Fruit fly (Drosophila melanogaster) whole organism, embryonic: ENCODE results near the gene CG6153.

Experiments used
- Abd-B ChIP-seq: fragments of 200-800 bp; sonication (Bioruptor generic); optimal IDR thresholded peaks from 2 replicates; lab custom pipeline; 2018; ENCODE audit warnings: missing biosample characterization, mild to moderate bottlenecking, missing genetic modification characterization, moderate library complexity
- Asciz ChIP-seq: fragments of 200-800 bp; sonication (Bioruptor generic); optimal IDR thresholded peaks from 2 replicates; lab custom pipeline; 2017; ENCODE audit warnings: missing biosample characterization, mild to moderate bottlenecking, missing genetic modification characterization, missing genetic modification reagents
- Atf6 ChIP-seq: fragments of 200-800 bp; sonication (Bioruptor generic); IDR thresholded peaks from 2 replicates; pipeline ENCODE4 v1.3.6; 2022; ENCODE audit warnings: missing biosample characterization, missing genetic modification characterization
- CG10209 ChIP-seq: fragments of 200-800 bp; sonication (Bioruptor generic); optimal IDR thresholded peaks from 3 replicates; lab custom pipeline; 2017; ENCODE audit warnings: missing biosample characterization, mild to moderate bottlenecking, missing genetic modification characterization, missing genetic modification reagents
- CG10462 ChIP-seq: fragments of 200-800 bp; sonication (Bioruptor generic); optimal IDR thresholded peaks from 2 replicates; lab custom pipeline; 2016; ENCODE audit warnings: missing biosample characterization, missing genetic modification characterization
- CG11093 ChIP-seq: fragments of 200-800 bp; sonication (Bioruptor generic); IDR thresholded peaks from 3 replicates; pipeline ENCODE4 v1.3.6; 2022; ENCODE audit warnings: missing biosample characterization, missing genetic modification characterization
- CG12219 ChIP-seq: fragments of 200-800 bp; sonication (Bioruptor generic); optimal IDR thresholded peaks from 3 replicates; lab custom pipeline; 2018; ENCODE audit warnings: missing biosample characterization, mild to moderate bottlenecking, missing genetic modification characterization
- CG1233 ChIP-seq: fragments of 200-800 bp; sonication (Bioruptor generic); optimal IDR thresholded peaks from 4 replicates; lab custom pipeline; 2018; ENCODE audit warnings: missing biosample characterization, mild to moderate bottlenecking, missing genetic modification characterization
- CG13424 ChIP-seq: fragments of 200-800 bp; sonication (Bioruptor generic); optimal IDR thresholded peaks from 2 replicates; lab custom pipeline; 2019; ENCODE audit warnings: missing biosample characterization, mild to moderate bottlenecking, missing genetic modification characterization, moderate library complexity
- CG14965 ChIP-seq: fragments of 200-800 bp; sonication (Bioruptor generic); optimal IDR thresholded peaks from 2 replicates; lab custom pipeline; 2016; ENCODE audit warnings: missing biosample characterization, missing genetic modification characterization, borderline replicate concordance
- CG15479 ChIP-seq: fragments of 200-800 bp; sonication (Bioruptor generic); optimal IDR thresholded peaks from 3 replicates; lab custom pipeline; 2019; ENCODE audit warnings: missing biosample characterization, mild to moderate bottlenecking, missing genetic modification characterization, moderate library complexity
- CG16815 ChIP-seq: fragments of 200-800 bp; sonication (Bioruptor generic); optimal IDR thresholded peaks from 3 replicates; lab custom pipeline; 2017; ENCODE audit warnings: missing biosample characterization, mild to moderate bottlenecking, missing genetic modification characterization
- CG16863 ChIP-seq: fragments of 200-800 bp; sonication (Bioruptor generic); optimal IDR thresholded peaks from 3 replicates; lab custom pipeline; 2016; ENCODE audit warnings: missing biosample characterization, missing genetic modification characterization
- CG17359 ChIP-seq: fragments of 200-800 bp; sonication (Bioruptor generic); optimal IDR thresholded peaks from 3 replicates; lab custom pipeline; 2018; ENCODE audit warnings: missing biosample characterization, mild to moderate bottlenecking, missing genetic modification characterization, moderate library complexity
- CG18011 ChIP-seq: fragments of 200-800 bp; sonication (Bioruptor generic); optimal IDR thresholded peaks from 2 replicates; lab custom pipeline; 2017; ENCODE audit warnings: missing biosample characterization, missing genetic modification characterization, mild to moderate bottlenecking, moderate library complexity, missing genotype
- CG18619 ChIP-seq: fragments of 200-800 bp; sonication (Bioruptor generic); optimal IDR thresholded peaks from 3 replicates; lab custom pipeline; 2017; ENCODE audit warnings: missing biosample characterization, mild to moderate bottlenecking, missing genetic modification characterization
- CG30403 ChIP-seq: fragments of 200-800 bp; sonication (Bioruptor generic); optimal IDR thresholded peaks from 3 replicates; lab custom pipeline; 2016; ENCODE audit warnings: missing biosample characterization, missing genetic modification characterization
- CG3847 ChIP-seq: fragments of 200-800 bp; sonication (Bioruptor generic); IDR thresholded peaks from 2 replicates; pipeline ENCODE4 v1.3.6; 2022; ENCODE audit warnings: missing biosample characterization, missing genetic modification characterization
- CG4282 ChIP-seq: fragments of 200-800 bp; sonication (Bioruptor generic); optimal IDR thresholded peaks from 2 replicates; lab custom pipeline; 2016; ENCODE audit warnings: missing biosample characterization, missing genetic modification characterization
- CG6272 ChIP-seq: fragments of 200-800 bp; sonication (Bioruptor generic); IDR thresholded peaks from 2 replicates; pipeline ENCODE4 v1.3.6; 2022; ENCODE audit warnings: missing biosample characterization, missing genetic modification characterization
- CG7963 ChIP-seq: fragments of 200-800 bp; sonication (Bioruptor generic); IDR thresholded peaks from 3 replicates; pipeline ENCODE4 v1.3.6; 2022; ENCODE audit warnings: missing biosample characterization, missing genetic modification characterization; ENCODE audit not compliant: partially characterized antibody
- CG7987 ChIP-seq: fragments of 200-800 bp; sonication (Bioruptor generic); optimal IDR thresholded peaks from 2 replicates; lab custom pipeline; 2018; ENCODE audit warnings: missing biosample characterization, mild to moderate bottlenecking, missing genetic modification characterization, moderate library complexity
- CG8944 ChIP-seq: fragments of 200-800 bp; sonication (Bioruptor generic); optimal IDR thresholded peaks from 3 replicates; lab custom pipeline; 2016; ENCODE audit warnings: missing biosample characterization, missing genetic modification characterization
- CG9876 ChIP-seq: fragments of 200-800 bp; sonication (Bioruptor generic); optimal IDR thresholded peaks from 2 replicates; lab custom pipeline; 2016; ENCODE audit warnings: missing biosample characterization, missing genetic modification characterization
- CHES-1-like ChIP-seq: fragments of 200-800 bp; sonication (Bioruptor generic); optimal IDR thresholded peaks from 2 replicates; lab custom pipeline; 2016; ENCODE audit warnings: missing biosample characterization, missing genetic modification characterization
- Camta ChIP-seq: fragments of 200-800 bp; sonication (Bioruptor generic); optimal IDR thresholded peaks from 2 replicates; lab custom pipeline; 2016; ENCODE audit warnings: missing biosample characterization, missing genetic modification characterization
- Dbx ChIP-seq: fragments of 200-800 bp; sonication (Bioruptor generic); IDR thresholded peaks from 3 replicates; pipeline ENCODE4 v1.3.6; 2022; ENCODE audit warnings: missing biosample characterization, missing genetic modification characterization
- Deaf1 ChIP-seq: fragments of 200-800 bp; optimal IDR thresholded peaks from 3 replicates; lab custom pipeline; 2019; ENCODE audit warnings: missing biosample characterization, mild to moderate bottlenecking, missing genetic modification characterization, moderate library complexity
- Dip2 ChIP-seq: fragments of 200-800 bp; sonication (Bioruptor generic); IDR thresholded peaks from 2 replicates; pipeline ENCODE4 v1.3.6; 2022; ENCODE audit warnings: missing biosample characterization, missing genetic modification characterization
- Drgx ChIP-seq: fragments of 200-800 bp; sonication (Bioruptor generic); IDR thresholded peaks from 2 replicates; pipeline ENCODE4 v1.3.6; 2022; ENCODE audit warnings: missing biosample characterization, missing genetic modification characterization
- ERR ChIP-seq: fragments of 200-800 bp; sonication (Bioruptor generic); optimal IDR thresholded peaks from 2 replicates; lab custom pipeline; 2016; ENCODE audit warnings: missing biosample characterization, missing genetic modification characterization
- Optix ChIP-seq: fragments of 200-800 bp; sonication (Bioruptor generic); IDR thresholded peaks from 3 replicates; pipeline ENCODE4 v1.3.6; 2022; ENCODE audit warnings: missing biosample characterization, missing genetic modification characterization
- Poxn ChIP-seq: fragments of 200-800 bp; sonication (Bioruptor generic); IDR thresholded peaks from 2 replicates; pipeline ENCODE4 v1.3.6; 2022; ENCODE audit warnings: missing biosample characterization, missing genetic modification characterization
- Ravus ChIP-seq: fragments of 200-800 bp; sonication (Bioruptor generic); IDR thresholded peaks from 2 replicates; pipeline ENCODE4 v1.3.6; 2022; ENCODE audit warnings: missing biosample characterization, missing genetic modification characterization
- Rx ChIP-seq: fragments of 200-800 bp; sonication (Bioruptor generic); IDR thresholded peaks from 2 replicates; pipeline ENCODE4 v1.3.6; 2022; ENCODE audit warnings: missing biosample characterization, missing genetic modification characterization
- Sin3A ChIP-seq: fragments of >200 bp; optimal IDR thresholded peaks from 2 replicates; lab custom pipeline; 2018
- ac ChIP-seq: fragments of 200-800 bp; sonication (Bioruptor generic); optimal IDR thresholded peaks from 3 replicates; lab custom pipeline; 2017; ENCODE audit warnings: missing biosample characterization, mild to moderate bottlenecking, missing genetic modification characterization
- ash1 ChIP-seq: fragments of 200-800 bp; sonication (Bioruptor generic); optimal IDR thresholded peaks from 2 replicates; lab custom pipeline; 2018; ENCODE audit warnings: missing biosample characterization, mild to moderate bottlenecking, missing genetic modification characterization
- bsh ChIP-seq, 2 experiments: fragments of 200-800 bp; sonication (Bioruptor generic); optimal IDR thresholded peaks; 2 replicates each; lab custom pipeline; 2017 to 2018; ENCODE audit warnings: mild to moderate bottlenecking in 2 of 2, missing biosample characterization in 2 of 2, missing genetic modification characterization in 2 of 2, moderate library complexity in 1 of 2
- dati ChIP-seq: fragments of 200-800 bp; sonication (Bioruptor generic); IDR thresholded peaks from 2 replicates; pipeline ENCODE4 v1.3.6; 2022; ENCODE audit warnings: missing biosample characterization, missing genetic modification characterization
- disco-r ChIP-seq: fragments of 200-800 bp; sonication (Bioruptor generic); optimal IDR thresholded peaks from 2 replicates; lab custom pipeline; 2016; ENCODE audit warnings: missing biosample characterization, missing genetic modification characterization
- dm ChIP-seq: fragments of 200-800 bp; sonication (Bioruptor generic); optimal IDR thresholded peaks from 3 replicates; lab custom pipeline; 2016; ENCODE audit warnings: missing biosample characterization, missing genetic modification characterization
- fd3F ChIP-seq: fragments of 200-800 bp; sonication (Bioruptor generic); optimal IDR thresholded peaks from 2 replicates; lab custom pipeline; 2018; ENCODE audit warnings: missing biosample characterization, mild to moderate bottlenecking, missing genetic modification characterization, moderate library complexity
- gcm2 ChIP-seq: fragments of 200-800 bp; sonication (Bioruptor generic); optimal IDR thresholded peaks from 2 replicates; lab custom pipeline; 2016; ENCODE audit warnings: missing biosample characterization, missing genetic modification characterization
- lbe ChIP-seq: fragments of 200-800 bp; sonication (Bioruptor generic); optimal IDR thresholded peaks from 2 replicates; lab custom pipeline; 2016; ENCODE audit warnings: missing biosample characterization, mild to moderate bottlenecking, missing genetic modification characterization
- mirr ChIP-seq: fragments of 200-800 bp; sonication (Bioruptor generic); optimal IDR thresholded peaks from 3 replicates; lab custom pipeline; 2018; ENCODE audit warnings: missing biosample characterization, mild to moderate bottlenecking, missing genetic modification characterization
- mld ChIP-seq: fragments of 200-800 bp; sonication (Bioruptor generic); IDR thresholded peaks from 3 replicates; pipeline ENCODE4 v1.3.6; 2022; ENCODE audit warnings: missing biosample characterization, missing genetic modification characterization; ENCODE audit not compliant: partially characterized antibody
- ro ChIP-seq: fragments of 200-800 bp; sonication (Bioruptor generic); IDR thresholded peaks from 2 replicates; pipeline ENCODE4 v1.3.6; 2022; ENCODE audit warnings: missing biosample characterization, missing genetic modification characterization
- sug ChIP-seq: fragments of 200-800 bp; optimal IDR thresholded peaks from 2 replicates; lab custom pipeline; 2019; ENCODE audit warnings: missing biosample characterization, mild to moderate bottlenecking, missing genetic modification characterization, moderate library complexity
- wdn ChIP-seq: fragments of 200-800 bp; sonication (Bioruptor generic); IDR thresholded peaks from 2 replicates; pipeline ENCODE4 v1.3.6; 2022; ENCODE audit warnings: missing biosample characterization, missing genetic modification characterization
- wek ChIP-seq: fragments of 200-800 bp; sonication (Bioruptor generic); optimal IDR thresholded peaks from 3 replicates; lab custom pipeline; 2018; ENCODE audit warnings: missing biosample characterization, mild to moderate bottlenecking, missing genetic modification characterization, moderate library complexity

The CG6153 gene

DNA sequence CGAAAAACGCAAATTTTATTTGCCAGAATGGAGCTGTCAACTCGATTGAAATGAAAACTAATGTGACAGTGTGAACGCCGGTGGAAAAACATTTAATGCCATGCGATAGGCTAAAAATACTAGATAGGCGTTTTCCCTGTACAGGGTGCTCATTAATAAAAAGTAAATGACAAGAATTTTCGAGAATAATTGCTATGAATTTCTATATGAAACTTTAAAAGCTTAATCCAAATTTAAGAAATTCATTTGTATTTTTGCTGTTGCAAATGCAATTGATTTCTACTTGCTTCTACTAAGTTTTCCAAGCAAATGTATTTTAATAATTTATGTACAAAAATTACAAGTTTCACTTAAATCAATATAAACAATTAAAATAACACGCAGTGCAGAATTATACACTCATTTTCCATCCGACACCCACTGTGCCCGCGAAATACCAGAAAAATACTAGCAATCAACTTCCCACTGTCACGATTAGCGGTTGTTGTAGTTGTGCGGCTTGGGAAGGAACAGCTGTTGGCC lies 29.1 kb downstream of the CG6153 start, which contains the start of gene Pih1D1 (continued):
- peak; percentile 97 for TF ChIP-seq Abd-B (GFP tag; lab: Kevin White, UChicago)
- no peak for TF ChIP-seq wek (GFP tag; lab: Kevin White, UChicago)
- TF ChIP-seq ro (GFP tag; lab: Robert Waterston, UW): peak; percentile 91
- TF ChIP-seq Dip2 (GFP tag; lab: Robert Waterston, UW): peak; percentile 69; the same call in 1 of the 2 replicates
- peak; percentile 18 for TF ChIP-seq CG14965 (GFP tag; lab: Kevin White, UChicago)
- TF ChIP-seq CG3847 (GFP tag; lab: Robert Waterston, UW): peak; percentile 96
- peak; percentile 91 for TF ChIP-seq CG16863 (GFP tag; lab: Kevin White, UChicago)
- TF ChIP-seq CG1233: peak; percentile 96
- TF ChIP-seq dm: peak; percentile 88
- TF ChIP-seq sug: peak; percentile 96
- peak; percentile 91 for TF ChIP-seq wdn
- TF ChIP-seq CG15479: peak; percentile 7
- TF ChIP-seq CG18011 (GFP tag; lab: Kevin White, UChicago): peak; percentile 85
- no peak for TF ChIP-seq lbe (GFP tag; lab: Kevin White, UChicago)
- TF ChIP-seq mirr (GFP tag; lab: Kevin White, UChicago): peak; percentile 78
- TF ChIP-seq disco-r: peak; percentile 75
- TF ChIP-seq CG10462 (GFP tag; lab: Kevin White, UChicago): peak; percentile 90
- TF ChIP-seq CG13424 (tag; lab: Kevin White, UChicago): peak; percentile 96
- peak; percentile 96 for TF ChIP-seq Dbx (GFP tag; lab: Robert Waterston, UW)
- peak; percentile 86 for TF ChIP-seq Poxn (GFP tag; lab: Robert Waterston, UW)
- TF ChIP-seq CG4282 (GFP tag; lab: Kevin White, UChicago): peak; percentile 78
- peak; percentile 86 for TF ChIP-seq Ravus (GFP tag; lab: Robert Waterston, UW)
- TF ChIP-seq CG18619: peak; percentile 94
- TF ChIP-seq CG17359: peak; percentile 93
- peak; percentile 95 for TF ChIP-seq CG10209 (GFP tag; lab: Kevin White, UChicago)
- peak; percentile 75 for TF ChIP-seq gcm2 (GFP tag; lab: Kevin White, UChicago)
- peak; percentile 95 for TF ChIP-seq Atf6 (GFP tag; lab: Robert Waterston, UW)
- peak; percentile 92 for TF ChIP-seq CG8944 (GFP tag; lab: Kevin White, UChicago)
- peak; percentile 78; the same call in 2 of the 3 replicates for TF ChIP-seq Optix
- peak; percentile 7 for TF ChIP-seq ac (GFP tag; lab: Kevin White, UChicago)
- peak; percentile 90 for TF ChIP-seq CHES-1-like (GFP tag; lab: Kevin White, UChicago)
- TF ChIP-seq mld (GFP tag; lab: Robert Waterston, UW): no peak
- peak in 1 of 2 experiments; percentile 91 for TF ChIP-seq bsh (GFP tag; optimal IDR thresholded peaks at IDR 0.05; lab: Kevin White, UChicago)
- peak; percentile 94 for TF ChIP-seq CG6272 (GFP tag; lab: Robert Waterston, UW)
- peak; percentile 46 for TF ChIP-seq ERR (GFP tag; lab: Kevin White, UChicago)
- peak; percentile 92 for TF ChIP-seq fd3F (GFP tag; lab: Kevin White, UChicago)
- TF ChIP-seq dati (GFP tag; lab: Robert Waterston, UW): peak; percentile 78; the same call in 1 of the 2 replicates
- TF ChIP-seq CG7963: no peak
- peak; percentile 54 for TF ChIP-seq Sin3A
- peak; percentile 66 for TF ChIP-seq CG7987 (GFP tag; lab: Kevin White, UChicago)
- TF ChIP-seq CG9876: peak; percentile 88
- TF ChIP-seq Drgx (GFP tag; lab: Robert Waterston, UW): peak; percentile 92
- TF ChIP-seq CG11093 (GFP tag; lab: Robert Waterston, UW): peak; percentile 95
- TF ChIP-seq ash1: peak; percentile 39
- TF ChIP-seq CG12219: peak; percentile 83
- TF ChIP-seq CG16815 (GFP tag; lab: Kevin White, UChicago): peak; percentile 96
- peak; percentile 99 for TF ChIP-seq CG30403 (GFP tag; lab: Kevin White, UChicago)
- TF ChIP-seq Asciz (GFP tag; lab: Kevin White, UChicago): peak; percentile 90
- TF ChIP-seq Camta (GFP tag; lab: Kevin White, UChicago): peak; percentile 93
- peak; percentile 95 for TF ChIP-seq Rx (GFP tag; lab: Robert Waterston, UW)
- TF ChIP-seq Deaf1 (tag; lab: Kevin White, UChicago): peak; percentile 79
